Fruit fly (Drosophila melanogaster) whole organism, embryonic: Measurements from ENCODE around the gene PIG-C.

Experiments used
- CG12236 ChIP-seq: fragments of 200-800 bp; sonication (Bioruptor generic); optimal IDR thresholded peaks from 2 replicates; lab custom pipeline; 2016; ENCODE audit warnings: missing biosample characterization, missing genetic modification characterization
- CG13624 ChIP-seq: fragments of 200-800 bp; sonication (Bioruptor generic); optimal IDR thresholded peaks from 2 replicates; lab custom pipeline; 2016; ENCODE audit warnings: missing biosample characterization, missing genetic modification characterization
- CG1603 ChIP-seq: fragments of 200-800 bp; sonication (Bioruptor generic); optimal IDR thresholded peaks from 2 replicates; lab custom pipeline; 2019; ENCODE audit warnings: missing biosample characterization, mild to moderate bottlenecking, missing genetic modification characterization, moderate library complexity
- CG16779 ChIP-seq: fragments of 200-800 bp; sonication (Bioruptor generic); IDR thresholded peaks from 2 replicates; pipeline ENCODE4 v1.3.6; 2022; ENCODE audit warnings: missing biosample characterization, missing genetic modification characterization
- CG17568 ChIP-seq: fragments of 200-800 bp; sonication (Bioruptor generic); optimal IDR thresholded peaks from 2 replicates; lab custom pipeline; 2018; ENCODE audit warnings: missing biosample characterization, mild to moderate bottlenecking, missing genetic modification characterization, moderate library complexity
- CG2129 ChIP-seq: fragments of 200-800 bp; sonication (Bioruptor generic); IDR thresholded peaks from 2 replicates; pipeline ENCODE4 v1.3.6; 2022; ENCODE audit warnings: missing biosample characterization, missing genetic modification characterization; ENCODE audit not compliant: partially characterized antibody
- CG2712 ChIP-seq: fragments of 200-800 bp; optimal IDR thresholded peaks from 3 replicates; lab custom pipeline; 2019; ENCODE audit warnings: missing biosample characterization, mild to moderate bottlenecking, missing genetic modification characterization, moderate library complexity
- CG3163 ChIP-seq: fragments of 200-800 bp; sonication (Bioruptor generic); optimal IDR thresholded peaks from 3 replicates; lab custom pipeline; 2016; ENCODE audit warnings: missing biosample characterization, missing genetic modification characterization
- CG33213 ChIP-seq: fragments of 200-800 bp; sonication (Bioruptor generic); optimal IDR thresholded peaks from 3 replicates; lab custom pipeline; 2016; ENCODE audit warnings: missing biosample characterization, missing genetic modification characterization
- CG7556 ChIP-seq: fragments of 200-800 bp; sonication (Bioruptor generic); optimal IDR thresholded peaks from 2 replicates; lab custom pipeline; 2017; ENCODE audit warnings: missing biosample characterization, mild to moderate bottlenecking, missing genetic modification characterization
- CG8290 ChIP-seq, 3 experiments: fragments of 200-800 bp; sonication (Bioruptor generic); optimal IDR thresholded peaks; 2 replicates each; lab custom pipeline; 2016 to 2019; ENCODE audit warnings: missing biosample characterization in 3 of 3, missing genetic modification characterization in 3 of 3, mild to moderate bottlenecking in 2 of 3, moderate library complexity in 1 of 3
- CG8478 ChIP-seq: fragments of >200 bp; optimal IDR thresholded peaks from 2 replicates; lab custom pipeline; 2018
- CrebB ChIP-seq: fragments of 200-800 bp; sonication (Bioruptor generic); optimal IDR thresholded peaks from 3 replicates; lab custom pipeline; 2018; ENCODE audit warnings: missing biosample characterization, mild to moderate bottlenecking, missing genetic modification characterization
- Dll ChIP-seq: fragments of 200-800 bp; sonication (Bioruptor generic); IDR thresholded peaks from 4 replicates; pipeline ENCODE4 v1.3.6; 2022; ENCODE audit warnings: missing biosample characterization, missing genetic modification characterization; ENCODE audit not compliant: partially characterized antibody
- Doc3 ChIP-seq: fragments of 200-800 bp; sonication (Bioruptor generic); IDR thresholded peaks from 3 replicates; pipeline ENCODE4 v1.3.6; 2022; ENCODE audit warnings: missing biosample characterization, missing genetic modification characterization; ENCODE audit not compliant: partially characterized antibody
- HLH4C ChIP-seq: fragments of 200-800 bp; sonication (Bioruptor generic); IDR thresholded peaks from 3 replicates; pipeline ENCODE4 v1.3.6; 2022; ENCODE audit warnings: missing biosample characterization, missing genetic modification characterization; ENCODE audit not compliant: partially characterized antibody
- Hey ChIP-seq: fragments of 200-800 bp; sonication (Bioruptor generic); optimal IDR thresholded peaks from 3 replicates; lab custom pipeline; 2018; ENCODE audit warnings: missing biosample characterization, mild to moderate bottlenecking, missing genetic modification characterization
- Hr51 ChIP-seq, 2 experiments: fragments of 200-800 bp; sonication (Bioruptor generic); optimal IDR thresholded peaks; 2 replicates in 1 of 2; 3 replicates in 1 of 2; lab custom pipeline; 2016 to 2018; ENCODE audit warnings: missing biosample characterization in 2 of 2, missing genetic modification characterization in 2 of 2, mild to moderate bottlenecking in 1 of 2, moderate library complexity in 1 of 2
- Sry-β ChIP-seq: fragments of 200-800 bp; sonication (Bioruptor generic); optimal IDR thresholded peaks from 2 replicates; lab custom pipeline; 2018; ENCODE audit warnings: missing biosample characterization, mild to moderate bottlenecking, missing genetic modification characterization, moderate library complexity
- Taf1 ChIP-seq: fragments of 200-800 bp; sonication (Bioruptor generic); IDR thresholded peaks from 2 replicates; pipeline ENCODE4 v1.3.6; 2022; ENCODE audit warnings: missing biosample characterization, missing genetic modification characterization
- Vsx1 ChIP-seq: fragments of 200-800 bp; sonication (Bioruptor generic); optimal IDR thresholded peaks from 2 replicates; lab custom pipeline; 2017; ENCODE audit warnings: missing biosample characterization, mild to moderate bottlenecking, missing genetic modification characterization, missing genetic modification reagents
- abd-A ChIP-seq: fragments of 200-800 bp; sonication (Bioruptor generic); optimal IDR thresholded peaks from 3 replicates; lab custom pipeline; 2019; ENCODE audit warnings: missing biosample characterization, mild to moderate bottlenecking, missing genetic modification characterization, moderate library complexity
- al ChIP-seq: fragments of 200-800 bp; sonication (Bioruptor generic); IDR thresholded peaks from 2 replicates; pipeline ENCODE4 v1.3.6; 2022; ENCODE audit warnings: missing biosample characterization, missing genetic modification characterization
- cas ChIP-seq: fragments of 200-800 bp; sonication (Bioruptor generic); IDR thresholded peaks from 2 replicates; pipeline ENCODE4 v1.3.6; 2022; ENCODE audit warnings: missing biosample characterization, missing genetic modification characterization
- dysf ChIP-seq: fragments of 200-800 bp; sonication (Bioruptor generic); IDR thresholded peaks from 3 replicates; pipeline ENCODE4 v1.3.6; 2022; ENCODE audit warnings: missing biosample characterization, missing genetic modification characterization
- esg ChIP-seq: fragments of 200-800 bp; sonication (Bioruptor generic); conservative IDR thresholded peaks from 2 replicates; pipeline ENCODE4 v1.3.6; 2022; ENCODE audit warnings: missing biosample characterization, missing genetic modification characterization
- grn ChIP-seq: fragments of 200-800 bp; sonication (Bioruptor generic); optimal IDR thresholded peaks from 3 replicates; lab custom pipeline; 2017; ENCODE audit warnings: missing biosample characterization, missing genetic modification characterization
- gt ChIP-seq: fragments of 200-800 bp; sonication (Bioruptor generic); IDR thresholded peaks from 2 replicates; pipeline ENCODE4 v1.3.6; 2022; ENCODE audit warnings: missing biosample characterization, missing genetic modification characterization
- ken ChIP-seq: fragments of 200-800 bp; sonication (Bioruptor generic); IDR thresholded peaks from 3 replicates; pipeline ENCODE4 v1.3.6; 2022; ENCODE audit warnings: missing biosample characterization, missing genetic modification characterization
- kni ChIP-seq: fragments of 200-800 bp; sonication (Bioruptor generic); optimal IDR thresholded peaks from 3 replicates; lab custom pipeline; 2017; ENCODE audit warnings: mild to moderate bottlenecking, missing biosample characterization, missing genetic modification reagents, missing genetic modification characterization
- lilli ChIP-seq: fragments of 200-800 bp; sonication (Bioruptor generic); optimal IDR thresholded peaks from 3 replicates; lab custom pipeline; 2016; ENCODE audit warnings: missing biosample characterization, missing genetic modification characterization
- oc ChIP-seq: fragments of 200-800 bp; sonication (Bioruptor generic); optimal IDR thresholded peaks from 2 replicates; lab custom pipeline; 2018; ENCODE audit warnings: missing biosample characterization, mild to moderate bottlenecking, missing genetic modification characterization, moderate library complexity
- p53 ChIP-seq: fragments of 200-800 bp; sonication (Bioruptor generic); optimal IDR thresholded peaks from 2 replicates; lab custom pipeline; 2016; ENCODE audit warnings: missing biosample characterization, missing genetic modification characterization
- pfk ChIP-seq: fragments of 200-800 bp; sonication (Bioruptor generic); optimal IDR thresholded peaks from 2 replicates; lab custom pipeline; 2018; ENCODE audit warnings: missing biosample characterization, mild to moderate bottlenecking, missing genetic modification characterization, moderate library complexity
- pros ChIP-seq: fragments of 200-800 bp; sonication (Bioruptor generic); optimal IDR thresholded peaks from 3 replicates; lab custom pipeline; 2019; ENCODE audit warnings: missing biosample characterization, mild to moderate bottlenecking, missing genetic modification characterization, moderate library complexity
- psq ChIP-seq: fragments of 200-800 bp; sonication (Bioruptor generic); optimal IDR thresholded peaks from 2 replicates; lab custom pipeline; 2017; ENCODE audit warnings: missing biosample characterization, missing genetic modification characterization
- pzg ChIP-seq: fragments of 200-800 bp; sonication (Bioruptor generic); optimal IDR thresholded peaks from 3 replicates; lab custom pipeline; 2018; ENCODE audit warnings: missing biosample characterization, mild to moderate bottlenecking, missing genetic modification characterization, moderate library complexity
- tap ChIP-seq: fragments of 200-800 bp; optimal IDR thresholded peaks from 3 replicates; lab custom pipeline; 2019; ENCODE audit warnings: missing biosample characterization, mild to moderate bottlenecking, missing genetic modification characterization, moderate library complexity
- tin ChIP-seq: fragments of 200-800 bp; sonication (Bioruptor generic); optimal IDR thresholded peaks from 3 replicates; lab custom pipeline; 2016; ENCODE audit warnings: missing biosample characterization, missing genetic modification characterization
- vvl ChIP-seq: fragments of 200-800 bp; sonication (Bioruptor generic); IDR thresholded peaks from 2 replicates; pipeline ENCODE4 v1.3.6; 2022; ENCODE audit warnings: missing biosample characterization, missing genetic modification characterization
- zfh2 ChIP-seq: fragments of 200-800 bp; sonication (Bioruptor generic); optimal IDR thresholded peaks from 2 replicates; lab custom pipeline; 2016; ENCODE audit warnings: missing biosample characterization, missing genetic modification characterization

The PIG-C gene

dm6 chr3L:3351814-3352359 is 32.9 kb upstream of the PIG-C start (continued):
- TF ChIP-seq grn (peak; percentile 67), CG2129 (GFP tag; lab: Robert Waterston, UW) (no peak), Hr51 (GFP tag; optimal IDR thresholded peaks at IDR 0.05; lab: Kevin White, UChicago) (no peak), tin (GFP tag; lab: Kevin White, UChicago) (no peak), pfk (GFP tag; lab: Kevin White, UChicago) (no peak), CG1603 (tag; lab: Kevin White, UChicago) (no peak), Hey (tag; lab: Kevin White, UChicago) (no peak), Sry-β (GFP tag; lab: Kevin White, UChicago) (no peak), Doc3 (GFP tag; lab: Robert Waterston, UW) (no peak), p53 (GFP tag; lab: Kevin White, UChicago) (no peak), dysf (GFP tag; lab: Robert Waterston, UW) (no peak), tap (no peak), zfh2 (no peak), CG8290 (GFP tag; optimal IDR thresholded peaks at IDR 0.05; lab: Kevin White, UChicago) (no peak), CG8290 (tag; optimal IDR thresholded peaks at IDR 0.05; lab: Kevin White, UChicago) (no peak), psq (GFP tag; lab: Kevin White, UChicago) (no peak), abd-A (peak; percentile 48), CG13624 (GFP tag; lab: Kevin White, UChicago) (no peak), CG17568 (GFP tag; lab: Kevin White, UChicago) (no peak), CG12236 (no peak), CG3163 (no peak), CG8478 (lab: Kevin White, UChicago) (no peak), ken (GFP tag; lab: Robert Waterston, UW) (no peak), CG2712 (tag; lab: Kevin White, UChicago) (no peak), cas (no peak), HLH4C (GFP tag; lab: Robert Waterston, UW) (no peak), CG7556 (GFP tag; lab: Kevin White, UChicago) (no peak), lilli (GFP tag; lab: Kevin White, UChicago) (no peak), Vsx1 (GFP tag; lab: Kevin White, UChicago) (no peak), CG33213 (GFP tag; lab: Kevin White, UChicago) (no peak), CG16779 (no peak), Dll (GFP tag; lab: Robert Waterston, UW) (no peak), esg (GFP tag; lab: Robert Waterston, UW) (no peak), vvl (GFP tag; lab: Robert Waterston, UW) (0 out of 2 replicates have a peak, but pooled peaks have one; percentile 24), Taf1 (GFP tag; lab: Robert Waterston, UW) (no peak), pzg (GFP tag; lab: Kevin White, UChicago) (no peak), kni (GFP tag; lab: Kevin White, UChicago) (peak; percentile 72), gt (GFP tag; lab: Robert Waterston, UW) (no peak), CrebB (tag; lab: Kevin White, UChicago) (no peak), pros (GFP tag; lab: Kevin White, UChicago) (peak; percentile 9), al (GFP tag; lab: Robert Waterston, UW) (no peak), oc (peak; percentile 50)
